Fruit fly (Drosophila melanogaster): ENCODE data around the gene Sras.

The Sras gene

dm6 chr3L:5611732-5612250, 48.2 kb downstream of the Sras start (continued):
- peak; percentile 77 for TF ChIP-seq Ada2b (GFP tag; IDR thresholded peaks at IDR 0.05)
- TF ChIP-seq da (GFP tag; optimal IDR thresholded peaks at IDR 0.05) = no peak
- TF ChIP-seq sug (tag; optimal IDR thresholded peaks at IDR 0.05) = no peak
- no peak for TF ChIP-seq CG17912 (GFP tag; optimal IDR thresholded peaks at IDR 0.05)
- peak; percentile 82 for TF ChIP-seq tap (tag; optimal IDR thresholded peaks at IDR 0.05)
- peak; percentile 38 for TF ChIP-seq TFAM (GFP tag; optimal IDR thresholded peaks at IDR 0.05)
- 0 out of 3 replicates have a peak, but pooled peaks have one; percentile 20 for TF ChIP-seq z (GFP tag; IDR thresholded peaks at IDR 0.05)
- TF ChIP-seq lov (optimal IDR thresholded peaks at IDR 0.05) = no peak
- 0 out of 3 replicates have a peak, but pooled peaks have one; percentile 76 for TF ChIP-seq lov (GFP tag; IDR thresholded peaks at IDR 0.05)
- no peak for TF ChIP-seq mirr (GFP tag; optimal IDR thresholded peaks at IDR 0.05)
- TF ChIP-seq hbn (GFP tag; IDR thresholded peaks at IDR 0.05; ENCODE audit: partially characterized antibody) = no peak
- peak; percentile 55 for TF ChIP-seq CG14441 (GFP tag; IDR thresholded peaks at IDR 0.05)
- TF ChIP-seq odd (GFP tag; optimal IDR thresholded peaks at IDR 0.05) = peak; percentile 74
- no peak for TF ChIP-seq MBD-R2 (GFP tag; IDR thresholded peaks at IDR 0.05)
- TF ChIP-seq wdn (GFP tag; IDR thresholded peaks at IDR 0.05) = no peak
- TF ChIP-seq CG33213 (GFP tag; optimal IDR thresholded peaks at IDR 0.05) = no peak
- TF ChIP-seq scrt (GFP tag; optimal IDR thresholded peaks at IDR 0.05) = peak; percentile 67
- TF ChIP-seq org-1 (GFP tag; optimal IDR thresholded peaks at IDR 0.05) = peak; percentile 65
- TF ChIP-seq trh (GFP tag; optimal IDR thresholded peaks at IDR 0.05) = peak; percentile 55
- peak; percentile 88 for TF ChIP-seq nerfin-1 (tag; optimal IDR thresholded peaks at IDR 0.05)
- peak; percentile 95 for TF ChIP-seq CG2712 (tag; optimal IDR thresholded peaks at IDR 0.05)
- peak; percentile 52 for TF ChIP-seq sd (tag; optimal IDR thresholded peaks at IDR 0.05)
- TF ChIP-seq Max (GFP tag; optimal IDR thresholded peaks at IDR 0.05) = peak; percentile 63
- TF ChIP-seq pnt (GFP tag; optimal IDR thresholded peaks at IDR 0.05) = no peak
- no peak for TF ChIP-seq Gug (GFP tag; IDR thresholded peaks at IDR 0.05)
- TF ChIP-seq ERR (GFP tag; optimal IDR thresholded peaks at IDR 0.05) = no peak
- TF ChIP-seq C15 (GFP tag; IDR thresholded peaks at IDR 0.05) = no peak
- TF ChIP-seq CG12744 (GFP tag; optimal IDR thresholded peaks at IDR 0.05) = peak; percentile 30
- no peak for TF ChIP-seq CG8765 (GFP tag; IDR thresholded peaks at IDR 0.05)
- peak; percentile 85 for TF ChIP-seq salm (tag; optimal IDR thresholded peaks at IDR 0.05)
- peak; percentile 92 for TF ChIP-seq Spps (tag; optimal IDR thresholded peaks at IDR 0.05)
- TF ChIP-seq repo (GFP tag; optimal IDR thresholded peaks at IDR 0.05) = no peak
- TF ChIP-seq sim (GFP tag; IDR thresholded peaks at IDR 0.05) = no peak
- no peak for TF ChIP-seq Poxn (GFP tag; IDR thresholded peaks at IDR 0.05)
- peak; percentile 59 for TF ChIP-seq CG11723 (GFP tag; optimal IDR thresholded peaks at IDR 0.05)
- peak; percentile 34 for TF ChIP-seq Ets97D (GFP tag; optimal IDR thresholded peaks at IDR 0.05)
- TF ChIP-seq en (GFP tag; optimal IDR thresholded peaks at IDR 0.05) = peak; percentile 33
- peak; percentile 62; the same call in 1 of the 3 replicates for TF ChIP-seq tgo (GFP tag; IDR thresholded peaks at IDR 0.05)
- peak; percentile 44 for TF ChIP-seq caup (GFP tag; optimal IDR thresholded peaks at IDR 0.05; ENCODE audit: severe bottlenecking)
- TF ChIP-seq row (GFP tag; IDR thresholded peaks at IDR 0.05) = peak; percentile 84
- peak; percentile 66 for TF ChIP-seq Nf-YA (GFP tag; IDR thresholded peaks at IDR 0.05)
- TF ChIP-seq CG3838 (GFP tag; optimal IDR thresholded peaks at IDR 0.05) = peak; percentile 48
- TF ChIP-seq Atf6 (GFP tag; IDR thresholded peaks at IDR 0.05) = peak; percentile 41; the same call in 1 of the 2 replicates
- TF ChIP-seq trem (tag; optimal IDR thresholded peaks at IDR 0.05) = peak; percentile 88
- peak; percentile 55; the same call in 2 of the 3 replicates for TF ChIP-seq B-H1 (GFP tag; IDR thresholded peaks at IDR 0.05)
- TF ChIP-seq CG17385 (GFP tag; optimal IDR thresholded peaks at IDR 0.05) = peak; percentile 76
- no peak for TF ChIP-seq insv (GFP tag; optimal IDR thresholded peaks at IDR 0.05)
- TF ChIP-seq CG17802 (tag; optimal IDR thresholded peaks at IDR 0.05) = peak; percentile 45
- TF ChIP-seq Usf (GFP tag; optimal IDR thresholded peaks at IDR 0.05) = peak; percentile 33
- no peak for TF ChIP-seq Hr39 (optimal IDR thresholded peaks at IDR 0.05)
- TF ChIP-seq CG9817 (tag; optimal IDR thresholded peaks at IDR 0.05) = peak; percentile 56
- peak; percentile 88 for TF ChIP-seq Sox102F (GFP tag; optimal IDR thresholded peaks at IDR 0.05)
